Worm (Caenorhabditis elegans) whole organism, L4 larva: ENCODE data around the gene cul-4.

Source experiments
- D1046.2 ChIP-seq: fragments of 200-800 bp; sonication (Bioruptor generic); IDR thresholded peaks from 2 replicates; pipeline ENCODE4 v1.3.6; 2022; ENCODE audit warnings: missing genetic modification characterization, missing compliant biosample characterization
- F26F4.8 ChIP-seq: fragments of 200-800 bp; sonication (Bioruptor generic); conservative IDR thresholded peaks from 2 replicates; pipeline ENCODE4 v1.3.6; 2022; ENCODE audit warnings: missing genetic modification characterization, missing compliant biosample characterization
- F37D6.2 ChIP-seq: sonication (generic microtip); optimal IDR thresholded peaks from 2 replicates; lab custom pipeline; 2016; ENCODE audit warnings: mild to moderate bottlenecking, missing genetic modification characterization, missing compliant biosample characterization
- F44E2.7 ChIP-seq: fragments of 200-800 bp; sonication (Bioruptor generic); IDR thresholded peaks from 2 replicates; pipeline ENCODE4 v2.1.2; 2022; ENCODE audit warnings: missing genetic modification characterization, missing compliant biosample characterization
- F49E8.2 ChIP-seq: sonication (generic microtip); optimal IDR thresholded peaks from 2 replicates; lab custom pipeline; 2016; ENCODE audit warnings: missing compliant biosample characterization, mild to moderate bottlenecking, missing genetic modification characterization, borderline replicate concordance
- Y48G9A.11 ChIP-seq: fragments of 200-800 bp; sonication (Bioruptor generic); IDR thresholded peaks from 2 replicates; pipeline ENCODE4 v1.3.6; 2022; ENCODE audit warnings: missing genetic modification reagents, missing genetic modification characterization, missing compliant biosample characterization
- aha-1 ChIP-seq: fragments of 150-350 bp; peaks from one replicate; lab custom pipeline; 2014; ENCODE audit warnings: missing biosample characterization, missing genetic modification characterization
- aly-2 ChIP-seq: sonication (generic microtip); optimal IDR thresholded peaks from 2 replicates; lab custom pipeline; 2018; ENCODE audit warnings: missing biosample characterization, missing genetic modification characterization
- ama-1 ChIP-seq: fragments of 150-350 bp; optimal IDR thresholded peaks from 2 replicates; lab custom pipeline; 2014; ENCODE audit warnings: inconsistent platforms, mixed read lengths
- ceh-20 ChIP-seq: fragments of 200-800 bp; sonication (Bioruptor generic); IDR thresholded peaks from 2 replicates; pipeline ENCODE4 v1.3.6; 2022; ENCODE audit warnings: missing genetic modification reagents, missing genetic modification characterization, missing compliant biosample characterization
- ceh-28 ChIP-seq: fragments of 150-350 bp; optimal IDR thresholded peaks from 2 replicates; lab custom pipeline; 2014; ENCODE audit warnings: missing biosample characterization, missing genetic modification reagents, missing genetic modification characterization
- ceh-44 ChIP-seq: fragments of 200-800 bp; sonication (Bioruptor generic); IDR thresholded peaks from 2 replicates; pipeline ENCODE4 v1.3.6; 2022; ENCODE audit warnings: missing genetic modification reagents, missing genetic modification characterization, missing compliant biosample characterization
- ceh-62 ChIP-seq: sonication (generic microtip); optimal IDR thresholded peaks from 2 replicates; lab custom pipeline; 2017; ENCODE audit warnings: missing biosample characterization, missing genetic modification characterization
- ceh-82 ChIP-seq: sonication (generic microtip); optimal IDR thresholded peaks from 2 replicates; lab custom pipeline; 2017; ENCODE audit warnings: missing biosample characterization, missing genetic modification characterization
- ces-1 ChIP-seq: fragments of 150-350 bp; sonication (generic microtip); optimal IDR thresholded peaks from 4 replicates; lab custom pipeline; 2014; ENCODE audit warnings: missing biosample characterization, missing genetic modification reagents, missing genetic modification characterization
- daf-12 ChIP-seq: fragments of 150-350 bp; optimal IDR thresholded peaks from 2 replicates; lab custom pipeline; 2014; ENCODE audit warnings: missing biosample characterization, missing genetic modification reagents, missing genetic modification characterization
- daf-19 ChIP-seq: fragments of 200-800 bp; sonication (Bioruptor generic); conservative IDR thresholded peaks from 2 replicates; pipeline ENCODE4 v1.3.6; 2022; ENCODE audit warnings: missing genetic modification characterization, missing compliant biosample characterization
- daf-8 ChIP-seq: fragments of 200-800 bp; sonication (Bioruptor generic); IDR thresholded peaks from 2 replicates; pipeline ENCODE4 v1.3.6; 2022; ENCODE audit warnings: missing genetic modification characterization, missing compliant biosample characterization
- dmd-6 ChIP-seq: fragments of 200-800 bp; sonication (Bioruptor generic); IDR thresholded peaks from 2 replicates; pipeline ENCODE4 v1.3.6; 2022; ENCODE audit warnings: missing genetic modification reagents, missing genetic modification characterization, missing compliant biosample characterization
- dmd-9 ChIP-seq: fragments of 200-800 bp; sonication (Bioruptor generic); IDR thresholded peaks from 2 replicates; pipeline ENCODE4 v1.3.6; 2022; ENCODE audit warnings: missing genetic modification reagents, missing genetic modification characterization, missing compliant biosample characterization
- dpl-1 ChIP-seq: fragments of 150-350 bp; optimal IDR thresholded peaks from 2 replicates; lab custom pipeline; 2014; ENCODE audit warnings: missing biosample characterization, missing genetic modification reagents, missing genetic modification characterization
- egl-43 ChIP-seq: fragments of 200-800 bp; sonication (Bioruptor generic); IDR thresholded peaks from 2 replicates; pipeline ENCODE4 v1.3.6; 2022; ENCODE audit warnings: missing genetic modification reagents, missing genetic modification characterization, missing compliant biosample characterization
- fkh-10 ChIP-seq: fragments of 150-350 bp; optimal IDR thresholded peaks from 2 replicates; lab custom pipeline; 2014; ENCODE audit warnings: missing biosample characterization, missing genetic modification reagents, missing genetic modification characterization
- gei-8 ChIP-seq: fragments of 200-800 bp; sonication (Bioruptor generic); optimal IDR thresholded peaks from 2 replicates; lab custom pipeline; 2018; ENCODE audit warnings: mild to moderate bottlenecking, missing genetic modification characterization, missing compliant biosample characterization
- jun-1 ChIP-seq: fragments of 150-350 bp; optimal IDR thresholded peaks from 2 replicates; lab custom pipeline; 2014; ENCODE audit warnings: missing biosample characterization, missing genetic modification reagents, missing genetic modification characterization
- lim-7 ChIP-seq: fragments of 200-800 bp; sonication (Bioruptor generic); IDR thresholded peaks from 2 replicates; pipeline ENCODE4 v1.3.6; 2022; ENCODE audit warnings: missing genetic modification characterization, missing compliant biosample characterization
- lin-1 ChIP-seq: fragments of 200-800 bp; sonication (Bioruptor generic); IDR thresholded peaks from 2 replicates; pipeline ENCODE4 v1.3.6; 2022; ENCODE audit warnings: missing genetic modification reagents, missing genetic modification characterization, missing compliant biosample characterization
- lin-38 ChIP-seq: fragments of 200-800 bp; sonication (Bioruptor generic); IDR thresholded peaks from 2 replicates; pipeline ENCODE4 v1.3.6; 2022; ENCODE audit warnings: missing genetic modification reagents, missing genetic modification characterization, missing compliant biosample characterization
- madf-9 ChIP-seq: fragments of 200-800 bp; sonication (Bioruptor generic); conservative IDR thresholded peaks from 2 replicates; pipeline ENCODE4 v1.3.6; 2022; ENCODE audit warnings: missing genetic modification reagents, missing genetic modification characterization, missing compliant biosample characterization
- mdl-1 ChIP-seq, 2 experiments: fragments of 150-350 bp in 1 of 2; sonication (generic microtip) in 1 of 2; optimal IDR thresholded peaks; 2 replicates each; lab custom pipeline; 2014 to 2017; ENCODE audit warnings: missing biosample characterization in 2 of 2, missing genetic modification characterization in 2 of 2
- mdt-29 ChIP-seq: fragments of 200-800 bp; sonication (Bioruptor generic); IDR thresholded peaks from 2 replicates; pipeline ENCODE4 v1.3.6; 2022; ENCODE audit warnings: missing genetic modification reagents, missing genetic modification characterization, missing compliant biosample characterization
- mep-1 ChIP-seq: fragments of 150-350 bp; sonication (generic microtip); optimal IDR thresholded peaks from 3 replicates; lab custom pipeline; 2014; ENCODE audit warnings: missing biosample characterization, missing genetic modification characterization
- mes-2 ChIP-seq: sonication (generic microtip); optimal IDR thresholded peaks from 2 replicates; lab custom pipeline; 2016; ENCODE audit warnings: missing genotype, mild to moderate bottlenecking, missing genetic modification characterization, missing compliant biosample characterization; ENCODE audit not compliant: poor library complexity, severe bottlenecking
- mxl-3 ChIP-seq: fragments of 200-800 bp; sonication (Bioruptor generic); optimal IDR thresholded peaks from 2 replicates; lab custom pipeline; 2018; ENCODE audit warnings: mild to moderate bottlenecking, missing genetic modification characterization, missing compliant biosample characterization
- nhr-10 ChIP-seq: fragments of 150-350 bp; optimal IDR thresholded peaks from 2 replicates; lab custom pipeline; 2014; ENCODE audit warnings: missing biosample characterization, missing genetic modification characterization
- nhr-102 ChIP-seq: sonication (generic microtip); optimal IDR thresholded peaks from 2 replicates; lab custom pipeline; 2016; ENCODE audit warnings: mild to moderate bottlenecking, missing genetic modification characterization, moderate library complexity, missing compliant biosample characterization
- nhr-237 ChIP-seq: sonication (generic microtip); optimal IDR thresholded peaks from 2 replicates; lab custom pipeline; 2017; ENCODE audit warnings: missing biosample characterization, missing genetic modification characterization
- nhr-25 ChIP-seq: sonication (generic microtip); optimal IDR thresholded peaks from 2 replicates; lab custom pipeline; 2017; ENCODE audit warnings: missing genetic modification characterization, mild to moderate bottlenecking, missing compliant biosample characterization, antibody characterized with exemption, moderate library complexity, borderline replicate concordance; ENCODE audit not compliant: insufficient read depth
- nhr-41 ChIP-seq: fragments of 200-800 bp; sonication (Bioruptor generic); IDR thresholded peaks from 2 replicates; pipeline ENCODE4 v1.3.6; 2022; ENCODE audit warnings: missing genetic modification reagents, missing genetic modification characterization, missing compliant biosample characterization
- nhr-6 ChIP-seq: fragments of 150-350 bp; optimal IDR thresholded peaks from 2 replicates; lab custom pipeline; 2014; ENCODE audit warnings: missing biosample characterization, missing genetic modification characterization
- nhr-76 ChIP-seq: fragments of 150-350 bp; optimal IDR thresholded peaks from 2 replicates; lab custom pipeline; 2014; ENCODE audit warnings: missing biosample characterization, missing genetic modification characterization
- nhr-77 ChIP-seq: fragments of 150-350 bp; optimal IDR thresholded peaks from 2 replicates; lab custom pipeline; 2014; ENCODE audit warnings: missing biosample characterization, missing genetic modification characterization
- set-16 ChIP-seq: fragments of 200-800 bp; sonication (Bioruptor generic); IDR thresholded peaks from 2 replicates; pipeline ENCODE4 v1.3.6; 2022; ENCODE audit warnings: missing genetic modification reagents, missing genetic modification characterization, missing compliant biosample characterization
- skn-1 ChIP-seq: fragments of 150-350 bp; optimal IDR thresholded peaks from 2 replicates; lab custom pipeline; 2014; ENCODE audit warnings: missing biosample characterization, missing genetic modification characterization
- unc-39 ChIP-seq: sonication (generic microtip); optimal IDR thresholded peaks from 2 replicates; lab custom pipeline; 2017; ENCODE audit warnings: missing biosample characterization, missing genetic modification characterization
- zip-11 ChIP-seq: fragments of 200-800 bp; sonication (Bioruptor generic); IDR thresholded peaks from 2 replicates; pipeline ENCODE4 v1.3.6; 2022; ENCODE audit warnings: missing genetic modification characterization, missing compliant biosample characterization
- ztf-11 ChIP-seq: fragments of 150-350 bp; optimal IDR thresholded peaks from 2 replicates; lab custom pipeline; 2014; ENCODE audit warnings: missing biosample characterization, missing genetic modification characterization
- ztf-7 ChIP-seq: fragments of 150-350 bp; optimal IDR thresholded peaks from 2 replicates; lab custom pipeline; 2014; ENCODE audit warnings: missing biosample characterization, missing genetic modification characterization

Gene cul-4

DNA sequence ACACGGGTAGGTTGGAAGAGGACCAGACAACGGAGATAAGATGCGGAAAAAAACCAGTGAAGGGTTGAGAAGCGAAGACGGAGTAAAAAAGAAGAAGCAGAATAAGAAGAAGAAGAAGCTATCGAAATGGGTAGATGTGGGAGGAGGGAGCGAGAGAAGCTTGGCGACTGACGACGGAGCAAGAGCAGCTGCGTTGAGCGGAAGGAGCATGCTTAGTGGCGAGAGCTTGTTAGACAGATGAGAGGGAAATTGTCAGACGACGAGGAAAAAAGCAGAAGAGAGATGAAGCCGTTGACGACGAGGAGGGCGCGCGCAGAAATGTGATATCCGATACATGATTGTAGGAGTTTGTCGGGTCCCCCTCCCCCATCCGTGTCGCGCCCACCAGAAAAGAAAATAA is 25.1 kb downstream of the cul-4 start (continued):
- no peak for TF ChIP-seq lim-7
- no peak for TF ChIP-seq F26F4.8 (GFP tag; lab: Robert Waterston, UW)
- TF ChIP-seq dmd-9 (GFP tag; lab: Robert Waterston, UW) = no peak

- TF ChIP-seq ztf-11 (tag; lab: Kevin White, UChicago) (no peak), ceh-82 (tag; lab: Kevin White, UChicago) (no peak), nhr-102 (tag; lab: Kevin White, UChicago) (no peak), nhr-76 (tag; lab: Kevin White, UChicago) (no peak), mdt-29 (GFP tag; lab: Robert Waterston, UW) (no peak), aha-1 (peak; percentile 86)
Observed at ce11 chrII:7331224-7331623, 29.3 kb downstream of the cul-4 start, which contains the start of gene npax-1. npax-1 (minus strand) TSS chrII:7331324.

DNA sequence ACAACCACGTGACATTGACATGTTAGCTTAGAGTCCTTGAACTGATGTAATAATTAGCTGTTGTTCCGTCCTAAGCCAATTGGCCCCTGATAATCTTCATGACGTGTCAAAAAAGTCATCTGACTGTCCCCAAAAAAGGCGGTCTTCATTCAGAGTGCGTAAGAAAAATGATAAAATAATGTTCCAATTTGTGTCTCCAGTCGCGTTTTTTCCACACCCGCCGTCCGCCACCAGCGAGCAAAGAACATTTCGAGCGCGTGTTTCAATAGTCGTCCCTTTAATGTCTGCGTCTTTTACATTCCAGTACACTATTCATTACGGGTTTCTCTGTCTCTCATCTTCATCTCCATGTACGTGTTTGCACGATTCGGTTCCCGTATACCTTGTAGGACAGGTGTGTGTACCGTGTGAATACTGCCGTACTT is 35.6 kb downstream of the cul-4 start:
- TF ChIP-seq aly-2 (tag; lab: Kevin White, UChicago) (no peak), F26F4.8 (GFP tag; lab: Robert Waterston, UW) (no peak), nhr-10 (tag; lab: Kevin White, UChicago) (peak; percentile 32), gei-8 (GFP tag; lab: Kevin White, UChicago) (peak; percentile 91), mdl-1 (tag; optimal IDR thresholded peaks at IDR 0.05; lab: Kevin White, UChicago) (peak; percentile 89 to 95), mes-2 (peak; percentile 65), nhr-77 (tag; lab: Kevin White, UChicago) (peak; percentile 83), dmd-9 (GFP tag; lab: Robert Waterston, UW) (no peak), ceh-62 (tag; lab: Kevin White, UChicago) (no peak), nhr-25 (tag; lab: Kevin White, UChicago) (peak; percentile 80), unc-39 (no peak), nhr-102 (tag; lab: Kevin White, UChicago) (peak; percentile 92), F37D6.2 (tag; lab: Kevin White, UChicago) (no peak), jun-1 (tag; lab: Kevin White, UChicago) (no peak), ama-1 (lab: Kevin White, UChicago) (peak; percentile 46), ceh-28 (tag; lab: Kevin White, UChicago) (no peak), daf-19 (GFP tag; lab: Robert Waterston, UW) (no peak), ces-1 (GFP tag; lab: Kevin White, UChicago) (no peak), mep-1 (tag; lab: Kevin White, UChicago) (peak; percentile 89), nhr-6 (peak; percentile 30), nhr-237 (tag; lab: Kevin White, UChicago) (no peak), daf-8 (GFP tag; lab: Robert Waterston, UW) (no peak), lin-38 (GFP tag; lab: Robert Waterston, UW) (no peak), ztf-11 (tag; lab: Kevin White, UChicago) (no peak), egl-43 (GFP tag; lab: Robert Waterston, UW) (no peak), lin-1 (peak; percentile 62; the same call in 1 of the 2 replicates), F44E2.7 (GFP tag; lab: Robert Waterston, UW) (no peak), mxl-3 (GFP tag; lab: Kevin White, UChicago) (peak; percentile 94), Y48G9A.11 (GFP tag; lab: Robert Waterston, UW) (no peak), madf-9 (GFP tag; lab: Robert Waterston, UW) (peak; percentile 49; the same call in 1 of the 2 replicates), nhr-41 (no peak), zip-11 (GFP tag; lab: Robert Waterston, UW) (no peak), ceh-44 (GFP tag; lab: Robert Waterston, UW) (no peak), dpl-1 (GFP tag; lab: Kevin White, UChicago) (peak; percentile 27), set-16 (no peak), D1046.2 (no peak), dmd-6 (peak; percentile 93), skn-1 (tag; lab: Kevin White, UChicago) (no peak), fkh-10 (GFP tag; lab: Kevin White, UChicago) (no peak), daf-12 (no peak), ztf-7 (tag; lab: Kevin White, UChicago) (peak; percentile 36), F49E8.2 (tag; lab: Kevin White, UChicago) (no peak), ceh-20 (GFP tag; lab: Robert Waterston, UW) (peak; percentile 84)
